Fruit fly (Drosophila melanogaster) whole organism, pupa: ENCODE measurements around the gene Rcd5.

Experiments used
- CG10348 ChIP-seq: fragments of 200-800 bp; sonication (Bioruptor generic); IDR thresholded peaks from 2 replicates; pipeline ENCODE4 v1.3.6; 2022; ENCODE audit warnings: missing biosample characterization, missing genetic modification characterization
- CG13204 ChIP-seq: fragments of 200-800 bp; sonication (Bioruptor generic); optimal IDR thresholded peaks from 2 replicates; lab custom pipeline; 2018; ENCODE audit warnings: missing biosample characterization, mild to moderate bottlenecking, missing genetic modification characterization, moderate library complexity
- CG32121 ChIP-seq: fragments of 200-800 bp; sonication (Bioruptor generic); IDR thresholded peaks from 2 replicates; pipeline ENCODE4 v1.3.6; 2022; ENCODE audit warnings: missing biosample characterization, missing genetic modification characterization
- CG9948 ChIP-seq: fragments of 200-800 bp; sonication (Bioruptor generic); optimal IDR thresholded peaks from 2 replicates; lab custom pipeline; 2018; ENCODE audit warnings: missing biosample characterization, mild to moderate bottlenecking, missing genetic modification characterization, moderate library complexity
- D1 ChIP-seq: fragments of 200-800 bp; sonication (Bioruptor generic); optimal IDR thresholded peaks from 2 replicates; lab custom pipeline; 2018; ENCODE audit warnings: missing biosample characterization, mild to moderate bottlenecking, missing genetic modification characterization, moderate library complexity
- EcR ChIP-seq: fragments of 200-800 bp; sonication (Bioruptor generic); optimal IDR thresholded peaks from 3 replicates; lab custom pipeline; 2019; ENCODE audit warnings: missing biosample characterization, missing genetic modification characterization, mild to moderate bottlenecking, moderate library complexity, missing genetic modification reagents
- Ets98B ChIP-seq: fragments of 200-800 bp; sonication (Bioruptor generic); IDR thresholded peaks from 2 replicates; pipeline ENCODE4 v1.3.6; 2022; ENCODE audit warnings: missing biosample characterization, missing genetic modification characterization
- Pif1B ChIP-seq: fragments of 200-800 bp; sonication (Bioruptor generic); optimal IDR thresholded peaks from 3 replicates; lab custom pipeline; 2016; ENCODE audit warnings: missing biosample characterization, missing genetic modification characterization
- Snoo ChIP-seq: fragments of 200-800 bp; sonication (Bioruptor generic); optimal IDR thresholded peaks from 3 replicates; lab custom pipeline; 2017; ENCODE audit warnings: missing biosample characterization, mild to moderate bottlenecking, missing genetic modification characterization, inconsistent platforms
- gl ChIP-seq: fragments of 200-800 bp; sonication (Bioruptor generic); optimal IDR thresholded peaks from 2 replicates; lab custom pipeline; 2018; ENCODE audit warnings: missing biosample characterization, mild to moderate bottlenecking, missing genetic modification characterization
- rn ChIP-seq: fragments of 200-800 bp; sonication (Bioruptor generic); IDR thresholded peaks from 2 replicates; pipeline ENCODE4 v1.3.6; 2022; ENCODE audit warnings: missing biosample characterization, missing genetic modification characterization

dm6 chr3L:4059293-4059820 lies 19.0 kb downstream of the Rcd5 start, which contains the start of gene Ugt305A1:
- no peak for TF ChIP-seq Ets98B (GFP tag; lab: Robert Waterston, UW)
- no peak for TF ChIP-seq EcR (GFP tag; lab: Kevin White, UChicago)
- TF ChIP-seq CG10348 (GFP tag; lab: Robert Waterston, UW): no peak
- no peak for TF ChIP-seq Pif1B (GFP tag; lab: Kevin White, UChicago)
- TF ChIP-seq CG32121 (GFP tag; lab: Robert Waterston, UW): no peak
- no peak for TF ChIP-seq gl (tag; lab: Kevin White, UChicago)
- no peak for TF ChIP-seq Snoo (tag; lab: Kevin White, UChicago)
- TF ChIP-seq D1 (tag; lab: Kevin White, UChicago): no peak
- no peak for TF ChIP-seq rn
- TF ChIP-seq CG9948 (tag; lab: Kevin White, UChicago): no peak
- no peak for TF ChIP-seq CG13204 (GFP tag; lab: Kevin White, UChicago)
